Fruit fly (Drosophila melanogaster): ENCODE measurements around the gene CG10352.
A peak's percentile ranks its signal among the peaks of the same experiment; 100 is the strongest.

The CG10352 gene

DNA sequence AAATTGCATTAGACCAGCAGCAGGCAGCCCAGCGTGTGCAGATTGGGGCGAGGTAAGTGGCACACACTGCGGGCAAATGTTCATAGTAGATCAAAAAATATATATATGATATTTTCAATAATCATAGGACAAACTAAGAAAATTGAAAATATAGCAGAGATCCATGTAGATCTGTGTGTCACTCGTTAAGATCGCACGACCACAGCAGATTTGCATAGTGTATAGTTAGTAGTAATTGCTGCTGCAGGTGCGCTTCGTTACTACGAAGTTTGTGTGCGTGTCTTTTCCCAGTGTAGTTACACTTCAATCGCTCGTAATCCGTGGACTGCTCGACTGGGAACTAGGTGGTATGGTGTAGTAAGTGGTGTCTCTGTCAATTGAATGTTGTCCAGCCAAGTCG, at the start of gene CG10352:
CG10352 (minus strand) TSS at position 4 of the 400 bp plus-strand sequence.
- TF ChIP-seq CG7101 (tag; optimal IDR thresholded peaks at IDR 0.05) (peak; percentile 23), Hr96 (GFP tag; optimal IDR thresholded peaks at IDR 0.05) (no peak), cic (GFP tag; optimal IDR thresholded peaks at IDR 0.05) (no peak), CG12768 (GFP tag; optimal IDR thresholded peaks at IDR 0.05) (peak; percentile 31), Clk (GFP tag; optimal IDR thresholded peaks at IDR 0.05) (no peak), CG1620 (GFP tag; optimal IDR thresholded peaks at IDR 0.05) (no peak), tj (GFP tag; optimal IDR thresholded peaks at IDR 0.05) (peak; percentile 20), kay (GFP tag; ENCODE audit: borderline replicate concordance) (no peak), bab1 (GFP tag; optimal IDR thresholded peaks at IDR 0.05) (no peak), CG5204 (GFP tag; optimal IDR thresholded peaks at IDR 0.05) (no peak), Mnt (GFP tag; optimal IDR thresholded peaks at IDR 0.05) (peak; percentile 30), CG14711 (tag; optimal IDR thresholded peaks at IDR 0.05) (no peak), CG33017 (tag; optimal IDR thresholded peaks at IDR 0.05) (no peak), ovo (GFP tag; optimal IDR thresholded peaks at IDR 0.05) (no peak), CG11617 (GFP tag; optimal IDR thresholded peaks at IDR 0.05) (peak; percentile 22), CG7045 (GFP tag; optimal IDR thresholded peaks at IDR 0.05) (no peak), toe (GFP tag; optimal IDR thresholded peaks at IDR 0.05) (no peak)

DNA sequence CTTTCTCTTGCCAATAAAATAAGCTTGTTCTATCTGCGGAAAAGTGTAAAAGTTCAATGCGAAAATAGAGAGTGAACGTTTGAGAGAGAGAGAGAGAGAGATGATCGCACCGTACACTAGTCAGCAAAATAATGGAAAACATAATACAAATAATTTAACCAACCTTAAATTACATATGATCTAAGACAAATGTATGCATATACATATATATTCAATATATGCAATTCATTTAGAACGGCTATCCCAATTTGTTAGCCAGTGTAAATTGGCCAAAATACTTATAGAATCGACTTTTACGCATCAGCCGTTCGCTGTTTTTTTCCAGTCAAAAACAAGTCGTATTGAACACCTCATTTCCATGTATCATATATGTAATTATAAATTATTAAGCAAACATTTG, 48.2 kb upstream of the CG10352 start:
- TF ChIP-seq Crg-1 (GFP tag; optimal IDR thresholded peaks at IDR 0.05): no peak
- TF ChIP-seq Mnt (GFP tag; optimal IDR thresholded peaks at IDR 0.05): no peak
- peak; percentile 2 for TF ChIP-seq CG33017 (tag; optimal IDR thresholded peaks at IDR 0.05)
- peak; percentile 62 for TF ChIP-seq CG7101 (tag; optimal IDR thresholded peaks at IDR 0.05)
- peak; percentile 60 for TF ChIP-seq CG14711 (tag; optimal IDR thresholded peaks at IDR 0.05)
- peak; percentile 62 for TF ChIP-seq bab1 (GFP tag; optimal IDR thresholded peaks at IDR 0.05)

DNA sequence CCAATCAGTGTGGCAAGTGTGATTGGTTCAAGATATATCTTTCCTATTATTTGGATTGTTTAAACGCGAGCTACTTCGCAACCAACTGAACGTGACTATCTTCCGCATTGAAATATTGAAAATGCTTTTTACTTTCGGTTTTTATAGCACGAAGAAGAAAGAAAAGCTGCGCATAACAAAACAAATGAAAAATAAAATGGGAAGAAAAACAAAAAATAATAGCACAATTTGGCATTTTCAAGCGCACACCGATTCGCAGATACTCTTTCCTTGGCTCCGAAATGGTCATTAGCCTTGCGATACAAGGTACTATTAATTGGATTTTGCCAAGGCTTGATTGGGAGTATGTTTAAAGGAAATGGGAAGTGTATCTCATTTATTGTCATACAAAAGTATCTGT, 47.6 kb upstream of the CG10352 start, which contains the start of gene Sclp:
Sclp (minus strand) TSS at position 101 of the 400 bp plus-strand sequence.
- TF ChIP-seq Hr96 (GFP tag; optimal IDR thresholded peaks at IDR 0.05): no peak
- TF ChIP-seq cnc (optimal IDR thresholded peaks at IDR 0.05): no peak
- TF ChIP-seq CG7101 (tag; optimal IDR thresholded peaks at IDR 0.05): no peak
- no peak for TF ChIP-seq tj (GFP tag; optimal IDR thresholded peaks at IDR 0.05)
- no peak for TF ChIP-seq cic (GFP tag; optimal IDR thresholded peaks at IDR 0.05)
- no peak for TF ChIP-seq toe (GFP tag; optimal IDR thresholded peaks at IDR 0.05)
- no peak for TF ChIP-seq Mnt (GFP tag; optimal IDR thresholded peaks at IDR 0.05)
- no peak for TF ChIP-seq CG1620 (GFP tag; optimal IDR thresholded peaks at IDR 0.05)
- TF ChIP-seq pad (GFP tag; optimal IDR thresholded peaks at IDR 0.05): no peak
- no peak for TF ChIP-seq CG14711 (tag; optimal IDR thresholded peaks at IDR 0.05)
- no peak for TF ChIP-seq Clk (GFP tag; optimal IDR thresholded peaks at IDR 0.05)
- no peak for TF ChIP-seq CG11617 (GFP tag; optimal IDR thresholded peaks at IDR 0.05)
- no peak for TF ChIP-seq CG5204 (GFP tag; optimal IDR thresholded peaks at IDR 0.05)
- TF ChIP-seq Crg-1 (GFP tag; optimal IDR thresholded peaks at IDR 0.05): no peak
- no peak for TF ChIP-seq kay (GFP tag; ENCODE audit: borderline replicate concordance)
- TF ChIP-seq CG7045 (GFP tag; optimal IDR thresholded peaks at IDR 0.05): no peak
- TF ChIP-seq ovo (GFP tag; optimal IDR thresholded peaks at IDR 0.05): no peak
- no peak for TF ChIP-seq bab1 (GFP tag; optimal IDR thresholded peaks at IDR 0.05)

DNA sequence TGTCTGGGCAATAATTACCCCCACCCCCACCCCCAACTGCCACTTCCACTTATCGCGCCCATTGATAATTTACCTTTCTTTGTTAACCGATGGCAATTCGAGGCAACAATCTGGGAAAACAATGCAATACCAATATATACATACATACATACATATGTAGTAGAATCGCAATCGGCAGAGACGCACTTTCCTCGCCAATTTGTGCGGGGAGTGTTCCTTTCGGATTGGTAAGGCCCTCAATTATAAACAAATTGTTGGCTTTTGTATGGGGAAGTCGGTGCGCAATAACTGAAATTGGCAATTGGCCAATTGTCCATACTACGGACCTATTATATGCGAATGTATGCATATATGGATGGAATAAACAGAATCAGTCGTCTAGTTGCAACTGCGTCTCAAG, 46.7 kb upstream of the CG10352 start:
- TF ChIP-seq kay (GFP tag; ENCODE audit: borderline replicate concordance) (no peak), toe (GFP tag; optimal IDR thresholded peaks at IDR 0.05) (no peak), CG12768 (GFP tag; optimal IDR thresholded peaks at IDR 0.05) (no peak), CG33017 (tag; optimal IDR thresholded peaks at IDR 0.05) (no peak), cic (GFP tag; optimal IDR thresholded peaks at IDR 0.05) (no peak), CG7045 (GFP tag; optimal IDR thresholded peaks at IDR 0.05) (no peak), Crg-1 (GFP tag; optimal IDR thresholded peaks at IDR 0.05) (no peak), Mnt (GFP tag; optimal IDR thresholded peaks at IDR 0.05) (no peak), ovo (GFP tag; optimal IDR thresholded peaks at IDR 0.05) (no peak), CG11617 (GFP tag; optimal IDR thresholded peaks at IDR 0.05) (no peak), CG5204 (GFP tag; optimal IDR thresholded peaks at IDR 0.05) (no peak), cnc (optimal IDR thresholded peaks at IDR 0.05) (no peak), CG14711 (tag; optimal IDR thresholded peaks at IDR 0.05) (no peak), bab1 (GFP tag; optimal IDR thresholded peaks at IDR 0.05) (no peak), Clk (GFP tag; optimal IDR thresholded peaks at IDR 0.05) (no peak), pad (GFP tag; optimal IDR thresholded peaks at IDR 0.05) (no peak), CG1620 (GFP tag; optimal IDR thresholded peaks at IDR 0.05) (no peak), Hr96 (GFP tag; optimal IDR thresholded peaks at IDR 0.05) (no peak)

DNA sequence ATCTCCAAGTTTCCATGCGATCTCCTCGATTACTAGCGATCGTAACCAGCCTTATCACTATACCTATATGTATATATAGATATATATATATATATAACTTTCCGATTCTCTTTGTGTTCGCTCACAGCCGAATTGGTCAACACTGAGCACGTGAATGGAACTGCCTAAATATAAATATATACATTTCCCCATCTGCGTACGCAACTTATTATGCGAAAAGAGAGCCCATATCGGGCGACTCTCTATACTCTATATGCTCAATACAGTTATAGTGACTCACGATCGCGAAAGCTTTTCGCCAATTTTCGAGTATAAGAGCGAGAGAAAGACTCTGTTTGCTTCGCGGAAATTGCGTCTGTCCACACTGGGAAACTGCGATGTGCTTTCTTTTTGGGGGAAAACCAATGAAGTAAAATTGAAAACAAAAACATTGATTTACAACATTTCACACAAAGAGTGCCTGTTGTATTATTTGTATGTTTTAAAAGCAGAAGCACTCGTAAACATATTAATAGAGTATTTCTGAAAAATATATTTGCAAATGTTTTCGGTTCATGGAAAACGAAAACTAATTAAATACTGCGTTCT, 45.8 kb upstream of the CG10352 start:
- no peak for TF ChIP-seq CG7045 (GFP tag; optimal IDR thresholded peaks at IDR 0.05)
- no peak for TF ChIP-seq tj (GFP tag; optimal IDR thresholded peaks at IDR 0.05)
- no peak for TF ChIP-seq cnc (optimal IDR thresholded peaks at IDR 0.05)
- no peak for TF ChIP-seq toe (GFP tag; optimal IDR thresholded peaks at IDR 0.05)
- no peak for TF ChIP-seq CG7101 (tag; optimal IDR thresholded peaks at IDR 0.05)
- TF ChIP-seq CG14711 (tag; optimal IDR thresholded peaks at IDR 0.05): no peak
- no peak for TF ChIP-seq Hr96 (GFP tag; optimal IDR thresholded peaks at IDR 0.05)
- no peak for TF ChIP-seq Clk (GFP tag; optimal IDR thresholded peaks at IDR 0.05)
- peak; percentile 89 for TF ChIP-seq pad (GFP tag; optimal IDR thresholded peaks at IDR 0.05)
- peak; percentile 40 for TF ChIP-seq bab1 (GFP tag; optimal IDR thresholded peaks at IDR 0.05)
- no peak for TF ChIP-seq CG11617 (GFP tag; optimal IDR thresholded peaks at IDR 0.05)
- peak; percentile 4 for TF ChIP-seq ovo (GFP tag; optimal IDR thresholded peaks at IDR 0.05)
- TF ChIP-seq kay (GFP tag; ENCODE audit: borderline replicate concordance): peak; percentile 39
- no peak for TF ChIP-seq cic (GFP tag; optimal IDR thresholded peaks at IDR 0.05)
- no peak for TF ChIP-seq CG12768 (GFP tag; optimal IDR thresholded peaks at IDR 0.05)
- TF ChIP-seq Mnt (GFP tag; optimal IDR thresholded peaks at IDR 0.05): peak; percentile 25
- no peak for TF ChIP-seq Crg-1 (GFP tag; optimal IDR thresholded peaks at IDR 0.05)
- TF ChIP-seq CG1620 (GFP tag; optimal IDR thresholded peaks at IDR 0.05): no peak

DNA sequence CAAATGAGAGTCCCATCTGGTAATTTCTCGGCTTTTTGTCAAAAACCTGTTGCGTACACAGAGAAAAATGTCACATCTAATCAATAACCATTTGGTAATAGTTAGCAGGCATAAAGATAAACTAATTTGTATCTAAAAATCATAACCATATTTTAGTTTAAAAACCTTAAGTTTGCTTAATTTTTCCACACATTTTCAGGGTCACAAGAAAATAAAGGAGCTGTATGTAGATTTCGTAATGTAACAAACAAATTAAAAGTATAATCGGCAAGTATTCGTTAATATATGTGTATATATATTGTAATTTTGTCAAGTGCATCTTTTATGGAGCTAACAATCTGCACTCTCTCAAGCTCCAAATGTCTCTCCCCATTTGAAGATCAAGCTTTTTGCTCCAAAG, 44.0 kb upstream of the CG10352 start:
- peak; percentile 12 for TF ChIP-seq toe (GFP tag; optimal IDR thresholded peaks at IDR 0.05)
- TF ChIP-seq CG5204 (GFP tag; optimal IDR thresholded peaks at IDR 0.05): peak; percentile 19
- peak; percentile 31 for TF ChIP-seq CG7101 (tag; optimal IDR thresholded peaks at IDR 0.05)
- TF ChIP-seq Clk (GFP tag; optimal IDR thresholded peaks at IDR 0.05): no peak
- peak; percentile 15 for TF ChIP-seq CG11617 (GFP tag; optimal IDR thresholded peaks at IDR 0.05)
- TF ChIP-seq tj (GFP tag; optimal IDR thresholded peaks at IDR 0.05): no peak
- TF ChIP-seq CG33017 (tag; optimal IDR thresholded peaks at IDR 0.05): peak; percentile 32
- TF ChIP-seq Hr96 (GFP tag; optimal IDR thresholded peaks at IDR 0.05): no peak
- peak; percentile 9 for TF ChIP-seq CG14711 (tag; optimal IDR thresholded peaks at IDR 0.05)
- peak; percentile 16 for TF ChIP-seq CG7045 (GFP tag; optimal IDR thresholded peaks at IDR 0.05)

Measured in whole organism, adult.